Fruit fly (Drosophila melanogaster) whole organism, embryonic: ENCODE results near the gene CG5886.
A peak's percentile ranks its signal among the peaks of the same experiment; 100 is the strongest.

Experiments used
- Abd-B ChIP-seq: fragments of 200-800 bp; sonication (Bioruptor generic); optimal IDR thresholded peaks from 2 replicates; lab custom pipeline; 2018; ENCODE audit warnings: missing biosample characterization, mild to moderate bottlenecking, missing genetic modification characterization, moderate library complexity
- BEAF-32 ChIP-seq: fragments of 200-800 bp; sonication (Bioruptor generic); optimal IDR thresholded peaks from 3 replicates; lab custom pipeline; 2017; ENCODE audit warnings: missing biosample characterization, missing genetic modification characterization, mild to moderate bottlenecking, moderate library complexity, missing genetic modification reagents
- BtbVII ChIP-seq: fragments of 200-800 bp; sonication (Bioruptor generic); optimal IDR thresholded peaks from 3 replicates; lab custom pipeline; 2017; ENCODE audit warnings: missing biosample characterization, mild to moderate bottlenecking, missing genetic modification characterization
- CG10321 ChIP-seq: fragments of 200-800 bp; sonication (Bioruptor generic); IDR thresholded peaks from 2 replicates; pipeline ENCODE4 v1.3.6; 2022; ENCODE audit warnings: missing biosample characterization, missing genetic modification characterization
- CG12299 ChIP-seq: fragments of 200-800 bp; sonication (Bioruptor generic); optimal IDR thresholded peaks from 2 replicates; lab custom pipeline; 2018; ENCODE audit warnings: missing biosample characterization, mild to moderate bottlenecking, missing genetic modification characterization
- CG13123 ChIP-seq: fragments of 200-800 bp; sonication (Bioruptor generic); optimal IDR thresholded peaks from 2 replicates; lab custom pipeline; 2016; ENCODE audit warnings: missing biosample characterization, missing genetic modification characterization
- CG14014 ChIP-seq: fragments of 200-800 bp; sonication (Bioruptor generic); IDR thresholded peaks from 2 replicates; pipeline ENCODE4 v1.3.6; 2022; ENCODE audit warnings: missing biosample characterization, missing genetic modification characterization
- CG1603 ChIP-seq: fragments of 200-800 bp; sonication (Bioruptor generic); optimal IDR thresholded peaks from 2 replicates; lab custom pipeline; 2019; ENCODE audit warnings: missing biosample characterization, mild to moderate bottlenecking, missing genetic modification characterization, moderate library complexity
- CG17328 ChIP-seq: fragments of 200-800 bp; sonication (Bioruptor generic); IDR thresholded peaks from 2 replicates; pipeline ENCODE4 v1.3.6; 2022; ENCODE audit warnings: missing biosample characterization, missing genetic modification characterization
- CG18011 ChIP-seq: fragments of 200-800 bp; sonication (Bioruptor generic); optimal IDR thresholded peaks from 2 replicates; lab custom pipeline; 2017; ENCODE audit warnings: missing biosample characterization, missing genetic modification characterization, mild to moderate bottlenecking, moderate library complexity, missing genotype
- CG2202 ChIP-seq: fragments of 200-800 bp; sonication (Bioruptor generic); optimal IDR thresholded peaks from 2 replicates; lab custom pipeline; 2018; ENCODE audit warnings: missing biosample characterization, mild to moderate bottlenecking, missing genetic modification characterization
- CG31441 ChIP-seq: fragments of 200-800 bp; sonication (Bioruptor generic); IDR thresholded peaks from 2 replicates; pipeline ENCODE4 v1.3.6; 2022; ENCODE audit warnings: missing biosample characterization, missing genetic modification characterization
- CG32767 ChIP-seq: fragments of 200-800 bp; sonication (Bioruptor generic); IDR thresholded peaks from 2 replicates; pipeline ENCODE4 v1.3.6; 2022; ENCODE audit warnings: missing biosample characterization, missing genetic modification characterization
- CG34224 ChIP-seq: fragments of 200-800 bp; sonication (Bioruptor generic); IDR thresholded peaks from 3 replicates; pipeline ENCODE4 v1.3.6; 2022; ENCODE audit warnings: missing biosample characterization, missing genetic modification characterization; ENCODE audit not compliant: partially characterized antibody
- CG34376 ChIP-seq: fragments of 200-800 bp; sonication (Bioruptor generic); optimal IDR thresholded peaks from 2 replicates; lab custom pipeline; 2018; ENCODE audit warnings: missing biosample characterization, mild to moderate bottlenecking, missing genetic modification characterization
- CG5245 ChIP-seq: fragments of 200-800 bp; sonication (Bioruptor generic); optimal IDR thresholded peaks from 3 replicates; lab custom pipeline; 2016; ENCODE audit warnings: missing biosample characterization, missing genetic modification characterization
- CG6689 ChIP-seq: fragments of 200-800 bp; sonication (Bioruptor generic); IDR thresholded peaks from 2 replicates; pipeline ENCODE4 v1.3.6; 2022; ENCODE audit warnings: missing biosample characterization, missing genetic modification characterization
- CG6765 ChIP-seq: fragments of 200-800 bp; sonication (Bioruptor generic); optimal IDR thresholded peaks from 3 replicates; lab custom pipeline; 2017; ENCODE audit warnings: missing biosample characterization, mild to moderate bottlenecking, missing genetic modification characterization
- CG6791 ChIP-seq: fragments of 200-800 bp; sonication (Bioruptor generic); IDR thresholded peaks from 3 replicates; pipeline ENCODE4 v1.3.6; 2022; ENCODE audit warnings: missing biosample characterization, missing genetic modification characterization; ENCODE audit not compliant: partially characterized antibody
- CG7357 ChIP-seq: fragments of 200-800 bp; sonication (Bioruptor generic); IDR thresholded peaks from 3 replicates; pipeline ENCODE4 v1.3.6; 2022; ENCODE audit warnings: missing biosample characterization, missing genetic modification characterization
- CG8290 ChIP-seq, 3 experiments: fragments of 200-800 bp; sonication (Bioruptor generic); optimal IDR thresholded peaks; 2 replicates each; lab custom pipeline; 2016 to 2019; ENCODE audit warnings: missing biosample characterization in 3 of 3, missing genetic modification characterization in 3 of 3, mild to moderate bottlenecking in 2 of 3, moderate library complexity in 1 of 3
- CG8359 ChIP-seq: fragments of 200-800 bp; sonication (Bioruptor generic); optimal IDR thresholded peaks from 2 replicates; lab custom pipeline; 2017; ENCODE audit warnings: missing biosample characterization, mild to moderate bottlenecking, missing genetic modification characterization, borderline replicate concordance
- CG8924 ChIP-seq: fragments of 200-800 bp; optimal IDR thresholded peaks from 3 replicates; lab custom pipeline; 2019; ENCODE audit warnings: missing biosample characterization, mild to moderate bottlenecking, missing genetic modification characterization, moderate library complexity
- D19B ChIP-seq: fragments of 200-800 bp; sonication (Bioruptor generic); optimal IDR thresholded peaks from 2 replicates; lab custom pipeline; 2017; ENCODE audit warnings: missing biosample characterization, mild to moderate bottlenecking, missing genetic modification characterization
- Deaf1 ChIP-seq: fragments of 200-800 bp; optimal IDR thresholded peaks from 3 replicates; lab custom pipeline; 2019; ENCODE audit warnings: missing biosample characterization, mild to moderate bottlenecking, missing genetic modification characterization, moderate library complexity
- Dref ChIP-seq: fragments of 200-800 bp; sonication (Bioruptor generic); IDR thresholded peaks from 2 replicates; pipeline ENCODE4 v1.3.6; 2022; ENCODE audit warnings: missing biosample characterization, missing genetic modification characterization
- E2f2 ChIP-seq: fragments of 200-800 bp; sonication (Bioruptor generic); IDR thresholded peaks from 2 replicates; pipeline ENCODE4 v1.3.6; 2022; ENCODE audit warnings: missing biosample characterization, missing genetic modification characterization
- Fer1 ChIP-seq: fragments of 200-800 bp; sonication (Bioruptor generic); optimal IDR thresholded peaks from 2 replicates; lab custom pipeline; 2017; ENCODE audit warnings: missing biosample characterization, mild to moderate bottlenecking, missing genetic modification characterization
- Hr51 ChIP-seq, 2 experiments: fragments of 200-800 bp; sonication (Bioruptor generic); optimal IDR thresholded peaks; 2 replicates in 1 of 2; 3 replicates in 1 of 2; lab custom pipeline; 2016 to 2018; ENCODE audit warnings: missing biosample characterization in 2 of 2, missing genetic modification characterization in 2 of 2, mild to moderate bottlenecking in 1 of 2, moderate library complexity in 1 of 2
- Hsf ChIP-seq: fragments of 200-800 bp; sonication (Bioruptor generic); optimal IDR thresholded peaks from 3 replicates; lab custom pipeline; 2016; ENCODE audit warnings: missing biosample characterization, missing genetic modification characterization
- Lpt ChIP-seq: fragments of >200 bp; optimal IDR thresholded peaks from 2 replicates; lab custom pipeline; 2018; ENCODE audit warnings: missing biosample characterization, missing genetic modification characterization
- MESR4 ChIP-seq: fragments of 200-800 bp; sonication (Bioruptor generic); optimal IDR thresholded peaks from 2 replicates; lab custom pipeline; 2018; ENCODE audit warnings: missing biosample characterization, mild to moderate bottlenecking, missing genetic modification characterization, moderate library complexity
- NC2β ChIP-seq: fragments of 200-800 bp; sonication (Bioruptor generic); optimal IDR thresholded peaks from 2 replicates; lab custom pipeline; 2016; ENCODE audit warnings: missing biosample characterization, missing genetic modification characterization
- NK7.1 ChIP-seq: fragments of 200-800 bp; sonication (Bioruptor generic); optimal IDR thresholded peaks from 3 replicates; lab custom pipeline; 2016; ENCODE audit warnings: missing biosample characterization, missing genetic modification characterization
- Stat92E ChIP-seq, 3 experiments: fragments of >200 bp in 2 of 3; fragments of 200-800 bp in 1 of 3; sonication (Bioruptor generic) in 1 of 3; optimal IDR thresholded peaks; 2 replicates each; lab custom pipeline; 2017 to 2019; ENCODE audit warnings: missing biosample characterization in 3 of 3, missing genetic modification characterization in 3 of 3, mild to moderate bottlenecking in 1 of 3, moderate library complexity in 1 of 3
- YL-1 ChIP-seq: fragments of 200-800 bp; sonication (Bioruptor generic); optimal IDR thresholded peaks from 3 replicates; lab custom pipeline; 2017; ENCODE audit warnings: missing biosample characterization, mild to moderate bottlenecking, missing genetic modification characterization
- cg ChIP-seq: fragments of 200-800 bp; sonication (Bioruptor generic); optimal IDR thresholded peaks from 3 replicates; lab custom pipeline; 2019; ENCODE audit warnings: missing biosample characterization, mild to moderate bottlenecking, missing genetic modification characterization, moderate library complexity
- chinmo ChIP-seq: fragments of 200-800 bp; sonication (Bioruptor generic); IDR thresholded peaks from 4 replicates; pipeline ENCODE4 v1.3.6; 2022; ENCODE audit warnings: missing biosample characterization, missing genetic modification characterization; ENCODE audit not compliant: partially characterized antibody
- crc ChIP-seq: fragments of 200-800 bp; sonication (Bioruptor generic); optimal IDR thresholded peaks from 2 replicates; lab custom pipeline; 2016; ENCODE audit warnings: missing biosample characterization, missing genetic modification characterization
- da ChIP-seq: fragments of 200-800 bp; sonication (Bioruptor generic); optimal IDR thresholded peaks from 2 replicates; lab custom pipeline; 2016; ENCODE audit warnings: missing biosample characterization, missing genetic modification characterization
- dati ChIP-seq: fragments of 200-800 bp; sonication (Bioruptor generic); IDR thresholded peaks from 2 replicates; pipeline ENCODE4 v1.3.6; 2022; ENCODE audit warnings: missing biosample characterization, missing genetic modification characterization
- ewg ChIP-seq: fragments of 200-800 bp; sonication (Bioruptor generic); optimal IDR thresholded peaks from 3 replicates; lab custom pipeline; 2017; ENCODE audit warnings: mild to moderate bottlenecking, missing biosample characterization, missing genetic modification reagents, missing genetic modification characterization
- kay ChIP-seq: fragments of 200-800 bp; sonication (Bioruptor generic); optimal IDR thresholded peaks from 2 replicates; lab custom pipeline; 2016; ENCODE audit warnings: missing biosample characterization, missing genetic modification characterization
- ken ChIP-seq: fragments of 200-800 bp; sonication (Bioruptor generic); IDR thresholded peaks from 3 replicates; pipeline ENCODE4 v1.3.6; 2022; ENCODE audit warnings: missing biosample characterization, missing genetic modification characterization
- nom ChIP-seq: fragments of 200-800 bp; sonication (Bioruptor generic); optimal IDR thresholded peaks from 2 replicates; lab custom pipeline; 2017; ENCODE audit warnings: missing biosample characterization, missing genetic modification characterization, mild to moderate bottlenecking, moderate library complexity, missing genetic modification reagents
- sd ChIP-seq: fragments of 200-800 bp; sonication (Bioruptor generic); optimal IDR thresholded peaks from 3 replicates; lab custom pipeline; 2018; ENCODE audit warnings: missing biosample characterization, mild to moderate bottlenecking, missing genetic modification characterization, moderate library complexity
- so ChIP-seq: fragments of 200-800 bp; sonication (Bioruptor generic); IDR thresholded peaks from 3 replicates; pipeline ENCODE4 v1.3.6; 2022; ENCODE audit warnings: missing biosample characterization, missing genetic modification characterization
- sug ChIP-seq: fragments of 200-800 bp; optimal IDR thresholded peaks from 2 replicates; lab custom pipeline; 2019; ENCODE audit warnings: missing biosample characterization, mild to moderate bottlenecking, missing genetic modification characterization, moderate library complexity
- tio ChIP-seq: fragments of 200-800 bp; sonication (Bioruptor generic); optimal IDR thresholded peaks from 2 replicates; lab custom pipeline; 2017; ENCODE audit warnings: missing biosample characterization, missing genetic modification characterization, inconsistent platforms
- unpg ChIP-seq: fragments of 200-800 bp; sonication (Bioruptor generic); optimal IDR thresholded peaks from 3 replicates; lab custom pipeline; 2018; ENCODE audit warnings: missing biosample characterization, mild to moderate bottlenecking, missing genetic modification characterization, moderate library complexity

The CG5886 gene

dm6 chr3R:25881915-25882314 lies 30.5 kb downstream of the CG5886 start, which contains the start of gene SppL (continued):
- TF ChIP-seq CG7357 (GFP tag; lab: Robert Waterston, UW) (no peak), nom (GFP tag; lab: Kevin White, UChicago) (no peak), dati (no peak), MESR4 (GFP tag; lab: Kevin White, UChicago) (peak; percentile 79), CG14014 (GFP tag; lab: Robert Waterston, UW) (no peak), sug (no peak), Lpt (no peak), Dref (GFP tag; lab: Robert Waterston, UW) (peak; percentile 23; the same call in 1 of the 2 replicates), NC2β (no peak), BtbVII (GFP tag; lab: Kevin White, UChicago) (no peak), CG1603 (peak; percentile 65), Abd-B (no peak), Hsf (GFP tag; lab: Kevin White, UChicago) (no peak), cg (GFP tag; lab: Kevin White, UChicago) (peak; percentile 41), CG10321 (GFP tag; lab: Robert Waterston, UW) (no peak), CG5245 (GFP tag; lab: Kevin White, UChicago) (no peak), tio (GFP tag; lab: Kevin White, UChicago) (no peak), CG31441 (GFP tag; lab: Robert Waterston, UW) (no peak), CG6765 (GFP tag; lab: Kevin White, UChicago) (no peak), sd (no peak), CG32767 (GFP tag; lab: Robert Waterston, UW) (0 out of 2 replicates have a peak, but pooled peaks have one; percentile 29), YL-1 (peak; percentile 27), CG17328 (no peak), CG18011 (GFP tag; lab: Kevin White, UChicago) (peak; percentile 68), NK7.1 (GFP tag; lab: Kevin White, UChicago) (no peak), chinmo (peak; percentile 63; the same call in 1 of the 4 replicates), crc (GFP tag; lab: Kevin White, UChicago) (no peak), ewg (GFP tag; lab: Kevin White, UChicago) (peak; percentile 71), D19B (GFP tag; lab: Kevin White, UChicago) (no peak), BEAF-32 (no peak), ken (GFP tag; lab: Robert Waterston, UW) (peak; percentile 17; the same call in 1 of the 3 replicates), CG6689 (GFP tag; lab: Robert Waterston, UW) (no peak), CG13123 (GFP tag; lab: Kevin White, UChicago) (no peak), unpg (GFP tag; lab: Kevin White, UChicago) (no peak), CG2202 (tag; lab: Kevin White, UChicago) (peak; percentile 11), CG8359 (GFP tag; lab: Kevin White, UChicago) (no peak), CG34376 (no peak), Stat92E (GFP tag; optimal IDR thresholded peaks at IDR 0.05; lab: Kevin White, UChicago) (peak in 1 of 3 experiments; percentile 41), E2f2 (peak; percentile 27; the same call in 1 of the 2 replicates), CG8290 (GFP tag; optimal IDR thresholded peaks at IDR 0.05; lab: Kevin White, UChicago) (no peak), CG8290 (tag; optimal IDR thresholded peaks at IDR 0.05; lab: Kevin White, UChicago) (peak in 1 of 2 experiments; percentile 13), so (no peak), CG6791 (no peak), Deaf1 (no peak), da (GFP tag; lab: Kevin White, UChicago) (no peak), kay (GFP tag; lab: Kevin White, UChicago) (no peak), CG8924 (tag; lab: Kevin White, UChicago) (peak; percentile 83), CG34224 (GFP tag; lab: Robert Waterston, UW) (no peak), Fer1 (GFP tag; lab: Kevin White, UChicago) (peak; percentile 34), Hr51 (GFP tag; optimal IDR thresholded peaks at IDR 0.05; lab: Kevin White, UChicago) (no peak), CG12299 (tag; lab: Kevin White, UChicago) (peak; percentile 60)
